Fruit fly (Drosophila melanogaster) whole organism, embryonic: ENCODE measurements around the gene Tango2.

ENCODE experiments used
- CG11093 ChIP-seq: fragments of 200-800 bp; sonication (Bioruptor generic); IDR thresholded peaks from 3 replicates; pipeline ENCODE4 v1.3.6; 2022; ENCODE audit warnings: missing biosample characterization, missing genetic modification characterization
- CG1233 ChIP-seq: fragments of 200-800 bp; sonication (Bioruptor generic); optimal IDR thresholded peaks from 4 replicates; lab custom pipeline; 2018; ENCODE audit warnings: missing biosample characterization, mild to moderate bottlenecking, missing genetic modification characterization
- CG12769 ChIP-seq: fragments of 200-800 bp; sonication (Bioruptor generic); optimal IDR thresholded peaks from 2 replicates; lab custom pipeline; 2019; ENCODE audit warnings: missing biosample characterization, mild to moderate bottlenecking, missing genetic modification characterization, moderate library complexity
- CG13287 ChIP-seq: fragments of 200-800 bp; sonication (Bioruptor generic); IDR thresholded peaks from 2 replicates; pipeline ENCODE4 v1.3.6; 2022; ENCODE audit warnings: missing biosample characterization, missing genetic modification characterization; ENCODE audit not compliant: partially characterized antibody
- CG1647 ChIP-seq: fragments of 200-800 bp; sonication (Bioruptor generic); optimal IDR thresholded peaks from 3 replicates; lab custom pipeline; 2016; ENCODE audit warnings: missing biosample characterization, missing genetic modification characterization
- CG17802 ChIP-seq: fragments of 200-800 bp; sonication (Bioruptor generic); optimal IDR thresholded peaks from 2 replicates; lab custom pipeline; 2018; ENCODE audit warnings: missing biosample characterization, mild to moderate bottlenecking, missing genetic modification characterization, moderate library complexity
- CG17829 ChIP-seq: fragments of 200-800 bp; optimal IDR thresholded peaks from 2 replicates; lab custom pipeline; 2019; ENCODE audit warnings: missing biosample characterization, mild to moderate bottlenecking, missing genetic modification characterization, moderate library complexity
- CG18619 ChIP-seq: fragments of 200-800 bp; sonication (Bioruptor generic); optimal IDR thresholded peaks from 3 replicates; lab custom pipeline; 2017; ENCODE audit warnings: missing biosample characterization, mild to moderate bottlenecking, missing genetic modification characterization
- CG2120 ChIP-seq: fragments of 200-800 bp; sonication (Bioruptor generic); optimal IDR thresholded peaks from 3 replicates; lab custom pipeline; 2016; ENCODE audit warnings: missing biosample characterization, missing genetic modification characterization
- CG30403 ChIP-seq: fragments of 200-800 bp; sonication (Bioruptor generic); optimal IDR thresholded peaks from 3 replicates; lab custom pipeline; 2016; ENCODE audit warnings: missing biosample characterization, missing genetic modification characterization
- CG30431 ChIP-seq: fragments of 200-800 bp; sonication (Bioruptor generic); optimal IDR thresholded peaks from 2 replicates; lab custom pipeline; 2017; ENCODE audit warnings: missing biosample characterization, missing genetic modification characterization
- CG32532 ChIP-seq: fragments of 200-800 bp; sonication (Bioruptor generic); IDR thresholded peaks from 2 replicates; pipeline ENCODE4 v1.3.6; 2022; ENCODE audit warnings: missing biosample characterization, missing genetic modification characterization
- CG3847 ChIP-seq: fragments of 200-800 bp; sonication (Bioruptor generic); IDR thresholded peaks from 2 replicates; pipeline ENCODE4 v1.3.6; 2022; ENCODE audit warnings: missing biosample characterization, missing genetic modification characterization
- CG4404 ChIP-seq: fragments of 200-800 bp; sonication (Bioruptor generic); IDR thresholded peaks from 2 replicates; pipeline ENCODE4 v1.3.6; 2022; ENCODE audit warnings: missing biosample characterization, missing genetic modification characterization
- CG5245 ChIP-seq: fragments of 200-800 bp; sonication (Bioruptor generic); optimal IDR thresholded peaks from 3 replicates; lab custom pipeline; 2016; ENCODE audit warnings: missing biosample characterization, missing genetic modification characterization
- CG7745 ChIP-seq: fragments of 200-800 bp; sonication (Bioruptor generic); optimal IDR thresholded peaks from 2 replicates; lab custom pipeline; 2018; ENCODE audit warnings: missing biosample characterization, mild to moderate bottlenecking, missing genetic modification characterization, moderate library complexity
- CG7839 ChIP-seq: fragments of 200-800 bp; sonication (Bioruptor generic); optimal IDR thresholded peaks from 3 replicates; lab custom pipeline; 2018; ENCODE audit warnings: missing biosample characterization, mild to moderate bottlenecking, missing genetic modification characterization, moderate library complexity
- CG8478 ChIP-seq: fragments of >200 bp; optimal IDR thresholded peaks from 2 replicates; lab custom pipeline; 2018
- Deaf1 ChIP-seq: fragments of 200-800 bp; optimal IDR thresholded peaks from 3 replicates; lab custom pipeline; 2019; ENCODE audit warnings: missing biosample characterization, mild to moderate bottlenecking, missing genetic modification characterization, moderate library complexity
- Dip3 ChIP-seq: fragments of 200-800 bp; sonication (Bioruptor generic); optimal IDR thresholded peaks from 3 replicates; lab custom pipeline; 2016; ENCODE audit warnings: missing biosample characterization, missing genetic modification characterization
- Doc3 ChIP-seq: fragments of 200-800 bp; sonication (Bioruptor generic); IDR thresholded peaks from 3 replicates; pipeline ENCODE4 v1.3.6; 2022; ENCODE audit warnings: missing biosample characterization, missing genetic modification characterization; ENCODE audit not compliant: partially characterized antibody
- ERR ChIP-seq: fragments of 200-800 bp; sonication (Bioruptor generic); optimal IDR thresholded peaks from 2 replicates; lab custom pipeline; 2016; ENCODE audit warnings: missing biosample characterization, missing genetic modification characterization
- H15 ChIP-seq: fragments of 200-800 bp; sonication (Bioruptor generic); IDR thresholded peaks from 3 replicates; pipeline ENCODE4 v1.3.6; 2022; ENCODE audit warnings: missing biosample characterization, missing genetic modification characterization
- HLH3B ChIP-seq: fragments of 200-800 bp; sonication (Bioruptor generic); IDR thresholded peaks from 2 replicates; pipeline ENCODE4 v1.3.6; 2022; ENCODE audit warnings: missing biosample characterization, missing genetic modification characterization
- Lhr ChIP-seq: fragments of 200-800 bp; sonication (Bioruptor generic); optimal IDR thresholded peaks from 3 replicates; lab custom pipeline; 2017; ENCODE audit warnings: mild to moderate bottlenecking, missing biosample characterization, missing genetic modification reagents, missing genetic modification characterization
- Lim3 ChIP-seq: fragments of 200-800 bp; sonication (Bioruptor generic); IDR thresholded peaks from 2 replicates; pipeline ENCODE4 v1.3.6; 2022; ENCODE audit warnings: missing biosample characterization, missing genetic modification characterization
- Meics ChIP-seq: fragments of 200-800 bp; sonication (Bioruptor generic); optimal IDR thresholded peaks from 2 replicates; lab custom pipeline; 2017; ENCODE audit warnings: missing biosample characterization, mild to moderate bottlenecking, missing genetic modification characterization
- Myb ChIP-seq: fragments of 200-800 bp; sonication (Bioruptor generic); optimal IDR thresholded peaks from 2 replicates; lab custom pipeline; 2016; ENCODE audit warnings: missing biosample characterization, missing genetic modification characterization
- NC2α ChIP-seq: fragments of 200-800 bp; sonication (Bioruptor generic); optimal IDR thresholded peaks from 2 replicates; lab custom pipeline; 2016; ENCODE audit warnings: missing biosample characterization, missing genetic modification characterization
- NC2β ChIP-seq: fragments of 200-800 bp; sonication (Bioruptor generic); optimal IDR thresholded peaks from 2 replicates; lab custom pipeline; 2016; ENCODE audit warnings: missing biosample characterization, missing genetic modification characterization
- Nf-YA ChIP-seq: fragments of 200-800 bp; sonication (Bioruptor generic); IDR thresholded peaks from 2 replicates; pipeline ENCODE4 v1.3.6; 2022; ENCODE audit warnings: missing biosample characterization, missing genetic modification characterization
- Stat92E ChIP-seq, 3 experiments: fragments of >200 bp in 2 of 3; fragments of 200-800 bp in 1 of 3; sonication (Bioruptor generic) in 1 of 3; optimal IDR thresholded peaks; 2 replicates each; lab custom pipeline; 2017 to 2019; ENCODE audit warnings: missing biosample characterization in 3 of 3, missing genetic modification characterization in 3 of 3, mild to moderate bottlenecking in 1 of 3, moderate library complexity in 1 of 3
- Tbp ChIP-seq: fragments of >200 bp; optimal IDR thresholded peaks from 2 replicates; lab custom pipeline; 2018; ENCODE audit warnings: missing biosample characterization, missing genetic modification characterization
- Xbp1 ChIP-seq: fragments of 200-800 bp; sonication (Bioruptor generic); optimal IDR thresholded peaks from 3 replicates; lab custom pipeline; 2016; ENCODE audit warnings: missing biosample characterization, mild to moderate bottlenecking, missing genetic modification characterization
- ara ChIP-seq: fragments of 200-800 bp; sonication (Bioruptor generic); IDR thresholded peaks from 2 replicates; pipeline ENCODE4 v1.3.6; 2022; ENCODE audit warnings: missing biosample characterization, missing genetic modification characterization
- bab2 ChIP-seq: fragments of 200-800 bp; sonication (Bioruptor generic); optimal IDR thresholded peaks from 2 replicates; lab custom pipeline; 2016; ENCODE audit warnings: missing biosample characterization, missing genetic modification characterization
- chm ChIP-seq: fragments of 200-800 bp; sonication (Bioruptor generic); IDR thresholded peaks from 2 replicates; pipeline ENCODE4 v1.3.6; 2022; ENCODE audit warnings: missing biosample characterization, missing genetic modification characterization
- disco-r ChIP-seq: fragments of 200-800 bp; sonication (Bioruptor generic); optimal IDR thresholded peaks from 2 replicates; lab custom pipeline; 2016; ENCODE audit warnings: missing biosample characterization, missing genetic modification characterization
- en ChIP-seq: fragments of 200-800 bp; sonication (Bioruptor generic); optimal IDR thresholded peaks from 2 replicates; lab custom pipeline; 2016; ENCODE audit warnings: missing biosample characterization, missing genetic modification characterization
- exex ChIP-seq: fragments of 200-800 bp; sonication (Bioruptor generic); optimal IDR thresholded peaks from 4 replicates; lab custom pipeline; 2018; ENCODE audit warnings: missing biosample characterization, mild to moderate bottlenecking, missing genetic modification characterization, moderate library complexity
- fd96Cb ChIP-seq: fragments of 200-800 bp; sonication (Bioruptor generic); optimal IDR thresholded peaks from 2 replicates; lab custom pipeline; 2018; ENCODE audit warnings: missing biosample characterization, mild to moderate bottlenecking, missing genetic modification characterization, moderate library complexity
- fru ChIP-seq: fragments of >200 bp; optimal IDR thresholded peaks from 2 replicates; lab custom pipeline; 2017
- gem ChIP-seq: fragments of 200-800 bp; sonication (Bioruptor generic); optimal IDR thresholded peaks from 2 replicates; lab custom pipeline; 2019; ENCODE audit warnings: missing biosample characterization, mild to moderate bottlenecking, missing genetic modification characterization, moderate library complexity
- ham ChIP-seq: fragments of 200-800 bp; sonication (Bioruptor generic); IDR thresholded peaks from 2 replicates; pipeline ENCODE4 v1.3.6; 2022; ENCODE audit warnings: missing biosample characterization, missing genetic modification characterization
- maf-S ChIP-seq: fragments of 200-800 bp; sonication (Bioruptor generic); optimal IDR thresholded peaks from 2 replicates; lab custom pipeline; 2016; ENCODE audit warnings: missing biosample characterization, missing genetic modification characterization
- mam ChIP-seq: fragments of 200-800 bp; sonication (Bioruptor generic); optimal IDR thresholded peaks from 3 replicates; lab custom pipeline; 2016; ENCODE audit warnings: missing biosample characterization, missing genetic modification characterization
- otp ChIP-seq: fragments of 200-800 bp; sonication (Bioruptor generic); IDR thresholded peaks from 3 replicates; pipeline ENCODE4, ENCODE4 v1.3.6; 2022; ENCODE audit warnings: missing biosample characterization, missing genetic modification characterization
- pb ChIP-seq: fragments of 200-800 bp; sonication (Bioruptor generic); optimal IDR thresholded peaks from 3 replicates; lab custom pipeline; 2016; ENCODE audit warnings: missing biosample characterization, missing genetic modification characterization
- pho ChIP-seq: fragments of 200-800 bp; sonication (Bioruptor generic); optimal IDR thresholded peaks from 2 replicates; lab custom pipeline; 2016; ENCODE audit warnings: missing biosample characterization, missing genetic modification characterization
- phol ChIP-seq: fragments of 200-800 bp; sonication (Bioruptor generic); optimal IDR thresholded peaks from 3 replicates; lab custom pipeline; 2018; ENCODE audit warnings: missing biosample characterization, mild to moderate bottlenecking, missing genetic modification characterization, moderate library complexity
- slou ChIP-seq: fragments of 200-800 bp; sonication (Bioruptor generic); optimal IDR thresholded peaks from 3 replicates; lab custom pipeline; 2016; ENCODE audit warnings: missing biosample characterization, missing genetic modification characterization
- twi ChIP-seq: fragments of 200-800 bp; optimal IDR thresholded peaks from 2 replicates; lab custom pipeline; 2019; ENCODE audit warnings: missing biosample characterization, mild to moderate bottlenecking, missing genetic modification characterization, moderate library complexity
- vnd ChIP-seq: fragments of 200-800 bp; sonication (Bioruptor generic); IDR thresholded peaks from 3 replicates; pipeline ENCODE4 v1.3.6; 2022; ENCODE audit warnings: missing biosample characterization, missing genetic modification characterization; ENCODE audit not compliant: partially characterized antibody

The Tango2 gene

dm6 chrX:13643961-13644360 lies 27.2 kb downstream of the Tango2 start (continued):
- no peak for TF ChIP-seq NC2β (GFP tag; lab: Kevin White, UChicago)
- peak; percentile 23 for TF ChIP-seq CG1233 (GFP tag; lab: Kevin White, UChicago)
- no peak for TF ChIP-seq pho (GFP tag; lab: Kevin White, UChicago)
- TF ChIP-seq CG18619 (GFP tag; lab: Kevin White, UChicago): peak; percentile 1
- peak; percentile 17 for TF ChIP-seq CG17829 (tag; lab: Kevin White, UChicago)
- no peak for TF ChIP-seq Deaf1 (tag; lab: Kevin White, UChicago)
- no peak for TF ChIP-seq disco-r (GFP tag; lab: Kevin White, UChicago)
- peak; percentile 32 for TF ChIP-seq CG17802
- peak; percentile 52 for TF ChIP-seq Xbp1 (GFP tag; lab: Kevin White, UChicago)
- TF ChIP-seq ERR (GFP tag; lab: Kevin White, UChicago): no peak
- peak; percentile 54 for TF ChIP-seq HLH3B (GFP tag; lab: Robert Waterston, UW)
- TF ChIP-seq CG2120: peak; percentile 38
- TF ChIP-seq chm (GFP tag; lab: Robert Waterston, UW): 0 out of 2 replicates have a peak, but pooled peaks have one; percentile 59
- peak; percentile 64 for TF ChIP-seq gem (tag; lab: Kevin White, UChicago)
- TF ChIP-seq CG3847 (GFP tag; lab: Robert Waterston, UW): no peak
- no peak for TF ChIP-seq CG8478 (lab: Kevin White, UChicago)
- no peak for TF ChIP-seq CG11093 (GFP tag; lab: Robert Waterston, UW)
- no peak for TF ChIP-seq CG30431
- peak; percentile 63 for TF ChIP-seq phol (tag; lab: Kevin White, UChicago)
- no peak for TF ChIP-seq CG13287 (GFP tag; lab: Robert Waterston, UW)
- TF ChIP-seq exex (tag; lab: Kevin White, UChicago): peak; percentile 81
- TF ChIP-seq Dip3 (GFP tag; lab: Kevin White, UChicago): no peak
- no peak for TF ChIP-seq Tbp (GFP tag; lab: Kevin White, UChicago)
- peak; percentile 51 for TF ChIP-seq Meics
- peak; percentile 77 for TF ChIP-seq ara (GFP tag; lab: Robert Waterston, UW)
- TF ChIP-seq Stat92E (GFP tag; optimal IDR thresholded peaks at IDR 0.05; lab: Kevin White, UChicago): no peak
- peak; percentile 58; the same call in 1 of the 3 replicates for TF ChIP-seq otp (GFP tag; lab: Robert Waterston, UW)
- TF ChIP-seq CG32532: peak; percentile 67
- no peak for TF ChIP-seq Myb
- TF ChIP-seq twi (tag; lab: Kevin White, UChicago): no peak
- no peak for TF ChIP-seq CG4404 (GFP tag; lab: Robert Waterston, UW)
- no peak for TF ChIP-seq NC2α
- peak; percentile 55 for TF ChIP-seq fd96Cb (tag; lab: Kevin White, UChicago)
- peak; percentile 52; the same call in 1 of the 2 replicates for TF ChIP-seq Nf-YA (GFP tag; lab: Robert Waterston, UW)
- peak; percentile 48 for TF ChIP-seq bab2 (GFP tag; lab: Kevin White, UChicago)
- no peak for TF ChIP-seq maf-S
- TF ChIP-seq CG1647 (GFP tag; lab: Kevin White, UChicago): peak; percentile 53
- no peak for TF ChIP-seq vnd (GFP tag; lab: Robert Waterston, UW)
- no peak for TF ChIP-seq Doc3 (GFP tag; lab: Robert Waterston, UW)
- no peak for TF ChIP-seq fru (lab: Kevin White, UChicago)
- TF ChIP-seq Lim3: 0 out of 2 replicates have a peak, but pooled peaks have one; percentile 17
- peak; percentile 57 for TF ChIP-seq CG5245 (GFP tag; lab: Kevin White, UChicago)
- peak; percentile 31; the same call in 1 of the 3 replicates for TF ChIP-seq H15
- no peak for TF ChIP-seq mam (GFP tag; lab: Kevin White, UChicago)
- peak; percentile 15 for TF ChIP-seq CG12769 (tag; lab: Kevin White, UChicago)
- no peak for TF ChIP-seq slou
- peak; percentile 54 for TF ChIP-seq CG30403 (GFP tag; lab: Kevin White, UChicago)
- no peak for TF ChIP-seq CG7745 (tag; lab: Kevin White, UChicago)
- no peak for TF ChIP-seq pb
- peak; percentile 70 for TF ChIP-seq CG7839
- TF ChIP-seq en: no peak
- TF ChIP-seq Lhr (GFP tag; lab: Kevin White, UChicago): no peak
- no peak for TF ChIP-seq ham
